Fruit fly (Drosophila melanogaster) whole organism: ENCODE results near the gene Fitm.

ENCODE experiments used
- CG8478 ChIP-seq: fragments of >200 bp; optimal IDR thresholded peaks from 2 replicates; lab custom pipeline; 2018; ENCODE audit warnings: inconsistent platforms
- pan ChIP-seq: fragments of >200 bp; optimal IDR thresholded peaks from 2 replicates; lab custom pipeline; 2017
- psq ChIP-seq: fragments of >200 bp; optimal IDR thresholded peaks from 2 replicates; lab custom pipeline; 2017

DNA sequence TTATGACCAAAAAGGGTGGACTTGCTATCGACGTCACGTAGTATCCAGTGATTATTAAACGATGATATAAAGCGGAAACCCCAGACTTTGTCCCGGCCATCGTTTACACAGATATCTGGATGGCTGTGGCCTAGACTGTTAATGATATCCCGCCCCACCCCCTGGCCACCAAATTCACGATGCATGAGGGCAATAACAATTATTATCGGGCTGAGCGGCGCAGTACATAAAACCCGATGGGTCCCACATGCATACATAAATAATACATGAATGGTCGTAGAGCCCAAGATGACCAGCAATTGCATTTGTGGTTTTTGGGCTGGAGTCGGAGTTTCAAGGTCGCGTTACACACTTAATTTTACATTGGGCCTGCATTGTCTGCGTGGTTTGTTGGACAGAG lies 18.3 kb downstream of the Fitm start:
- no peak for TF ChIP-seq CG8478 (lab: Kevin White, UChicago)
- no peak for TF ChIP-seq pan (lab: Kevin White, UChicago)
- TF ChIP-seq psq, result no peak
